Worm (Caenorhabditis elegans) whole organism, late embryonic: ENCODE measurements around the gene nhr-63.

Source experiments
- ama-1 ChIP-seq: fragments of 150-350 bp; optimal IDR thresholded peaks from 2 replicates; lab custom pipeline; 2014
- dmd-4 ChIP-seq: sonication (generic microtip); optimal IDR thresholded peaks from 2 replicates; lab custom pipeline; 2016; ENCODE audit warnings: borderline replicate concordance, missing genetic modification characterization, missing compliant biosample characterization
- elt-2 ChIP-seq: sonication (generic microtip); optimal IDR thresholded peaks from 2 replicates; lab custom pipeline; 2016; ENCODE audit warnings: missing genetic modification reagents, missing genetic modification characterization, missing compliant biosample characterization
- ets-4 ChIP-seq: sonication (generic microtip); optimal IDR thresholded peaks from 2 replicates; lab custom pipeline; 2016; ENCODE audit warnings: missing genetic modification characterization, missing compliant biosample characterization
- hlh-30 ChIP-seq: sonication (generic microtip); optimal IDR thresholded peaks from 2 replicates; lab custom pipeline; 2017; ENCODE audit warnings: antibody characterized with exemption, missing genetic modification characterization, missing compliant biosample characterization; ENCODE audit not compliant: insufficient read depth
- lin-11 ChIP-seq: fragments of 200-800 bp; sonication (Bioruptor generic); optimal IDR thresholded peaks from 2 replicates; lab custom pipeline; 2018; ENCODE audit warnings: mild to moderate bottlenecking, missing genetic modification characterization, missing compliant biosample characterization
- nhr-11 ChIP-seq: fragments of 150-350 bp; optimal IDR thresholded peaks from 2 replicates; lab custom pipeline; 2014; ENCODE audit warnings: missing biosample characterization, missing genetic modification characterization
- pqm-1 ChIP-seq: sonication (generic microtip); optimal IDR thresholded peaks from 2 replicates; lab custom pipeline; 2016; ENCODE audit warnings: missing genetic modification characterization, missing compliant biosample characterization
- tbx-2 ChIP-seq: sonication (generic microtip); optimal IDR thresholded peaks from 2 replicates; lab custom pipeline; 2016; ENCODE audit warnings: missing genetic modification characterization, missing compliant biosample characterization
- ztf-16 ChIP-seq: sonication (generic microtip); optimal IDR thresholded peaks from 2 replicates; lab custom pipeline; 2017; ENCODE audit warnings: missing genetic modification characterization, missing compliant biosample characterization

DNA sequence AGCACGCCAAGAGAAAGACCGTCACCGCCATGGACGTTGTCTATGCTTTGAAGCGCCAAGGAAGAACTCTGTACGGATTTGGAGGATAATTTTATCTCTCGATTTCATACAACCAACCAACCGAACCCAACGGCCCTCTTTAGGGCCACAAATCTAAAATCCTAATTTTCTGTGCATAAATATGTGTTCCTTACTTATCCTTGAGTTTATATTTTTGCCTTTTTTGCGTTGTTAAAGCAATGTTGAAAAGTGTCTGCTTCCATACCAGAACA, 40.3 kb downstream of the nhr-63 start:
- TF ChIP-seq ztf-16 (tag; lab: Kevin White, UChicago): no peak
- TF ChIP-seq hlh-30: no peak
- TF ChIP-seq nhr-11 (tag; lab: Kevin White, UChicago): no peak
- TF ChIP-seq lin-11 (tag; lab: Kevin White, UChicago): no peak
- no peak for TF ChIP-seq tbx-2 (tag; lab: Kevin White, UChicago)
- TF ChIP-seq ama-1 (lab: Kevin White, UChicago): no peak
- no peak for TF ChIP-seq pqm-1
- TF ChIP-seq elt-2: no peak
- TF ChIP-seq ets-4: no peak
- TF ChIP-seq dmd-4: no peak
